Worm (Caenorhabditis elegans): ENCODE data around the gene dnj-22.

The dnj-22 gene

DNA sequence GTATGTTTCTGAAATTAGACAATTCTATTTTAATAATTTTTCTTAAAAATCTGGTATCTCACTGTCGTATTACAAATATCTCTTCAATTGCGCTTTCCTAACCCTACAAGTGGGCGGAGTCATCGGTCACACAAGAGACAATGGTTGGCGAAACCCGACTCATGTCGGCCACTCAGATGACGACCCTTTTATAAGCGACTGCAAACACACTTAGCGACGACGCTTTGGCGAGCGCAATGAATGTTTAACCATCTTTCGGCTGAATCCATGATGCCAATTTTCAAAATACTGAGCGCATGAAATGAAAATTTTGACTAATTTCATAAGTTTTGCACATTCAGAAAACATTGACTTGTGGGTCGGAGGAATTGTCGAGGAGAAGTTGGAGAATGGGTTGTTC is 38.4 kb upstream of the dnj-22 start (continued):
- peak; percentile 99 for TF ChIP-seq hlh-6 (tag; optimal IDR thresholded peaks at IDR 0.05)
- peak; percentile 98 for TF ChIP-seq sox-2 (GFP tag; IDR thresholded peaks at IDR 0.05)
- peak; percentile 95 for TF ChIP-seq K09A11.1 (tag; optimal IDR thresholded peaks at IDR 0.05; ENCODE audit: insufficient read depth)
- TF ChIP-seq dmd-4 (tag; optimal IDR thresholded peaks at IDR 0.05; ENCODE audit: borderline replicate concordance) = peak; percentile 99
- peak; percentile 100 for TF ChIP-seq ceh-24 (tag; optimal IDR thresholded peaks at IDR 0.05)
- peak; percentile 99 for TF ChIP-seq ztf-16 (tag; optimal IDR thresholded peaks at IDR 0.05)
- peak; percentile 71 for TF ChIP-seq pros-1 (tag; optimal IDR thresholded peaks at IDR 0.05)
- TF ChIP-seq rnt-1 (tag; optimal IDR thresholded peaks at IDR 0.05) = peak; percentile 97
- no peak for TF ChIP-seq ama-1 (optimal IDR thresholded peaks at IDR 0.05)
- peak; percentile 98 for TF ChIP-seq ceh-34 (tag; optimal IDR thresholded peaks at IDR 0.05)
- TF ChIP-seq lim-6 (tag; optimal IDR thresholded peaks at IDR 0.05) = peak; percentile 98
- peak; percentile 98 for TF ChIP-seq fkh-6 (tag; optimal IDR thresholded peaks at IDR 0.05)
- peak; percentile 99 for TF ChIP-seq unc-86 (tag; optimal IDR thresholded peaks at IDR 0.05)
- TF ChIP-seq hlh-15 (tag; optimal IDR thresholded peaks at IDR 0.05) = peak; percentile 99
- peak; percentile 98 for TF ChIP-seq ref-2 (tag; optimal IDR thresholded peaks at IDR 0.05)
- peak; percentile 79 for TF ChIP-seq ceh-22 (tag; optimal IDR thresholded peaks at IDR 0.05)
- TF ChIP-seq ceh-45 (GFP tag; IDR thresholded peaks at IDR 0.05) = peak; percentile 99
- TF ChIP-seq pha-2 (tag; optimal IDR thresholded peaks at IDR 0.05) = peak; percentile 96
- peak; percentile 92 for TF ChIP-seq zip-5 (tag; optimal IDR thresholded peaks at IDR 0.05)
- TF ChIP-seq nhr-232 (tag; optimal IDR thresholded peaks at IDR 0.05) = peak; percentile 97
- TF ChIP-seq nhr-11 (tag; optimal IDR thresholded peaks at IDR 0.05) = peak; percentile 28
- TF ChIP-seq gmeb-2 (tag; optimal IDR thresholded peaks at IDR 0.05) = peak; percentile 100
- TF ChIP-seq odd-2 (tag; optimal IDR thresholded peaks at IDR 0.05) = peak; percentile 83
- TF ChIP-seq ceh-19 (GFP tag; optimal IDR thresholded peaks at IDR 0.05) = peak; percentile 99
- peak; percentile 98 for TF ChIP-seq ahr-1 (tag; optimal IDR thresholded peaks at IDR 0.05)
- TF ChIP-seq C38D4.7 (GFP tag; optimal IDR thresholded peaks at IDR 0.05) = peak; percentile 97
- peak; percentile 98 for TF ChIP-seq ceh-30 (tag; optimal IDR thresholded peaks at IDR 0.05)
- TF ChIP-seq ceh-48 (tag; optimal IDR thresholded peaks at IDR 0.05) = peak; percentile 99
- peak; percentile 97 for TF ChIP-seq hlh-8 (tag; optimal IDR thresholded peaks at IDR 0.05)
- peak; percentile 97 for TF ChIP-seq ceh-31 (tag; optimal IDR thresholded peaks at IDR 0.05)
- TF ChIP-seq ets-4 (tag; optimal IDR thresholded peaks at IDR 0.05) = peak; percentile 96
- TF ChIP-seq ceh-9 (tag; optimal IDR thresholded peaks at IDR 0.05) = peak; percentile 99
- peak; percentile 98 for TF ChIP-seq pag-3 (tag; optimal IDR thresholded peaks at IDR 0.05; ENCODE audit: borderline replicate concordance)
- peak; percentile 99 for TF ChIP-seq unc-3 (GFP tag; conservative IDR thresholded peaks at IDR 0.05)
- TF ChIP-seq unc-3 (tag; optimal IDR thresholded peaks at IDR 0.05) = peak; percentile 98
- peak; percentile 99 for TF ChIP-seq madf-2 (tag; optimal IDR thresholded peaks at IDR 0.05)
- TF ChIP-seq elt-4 (tag; optimal IDR thresholded peaks at IDR 0.05) = peak; percentile 96
- peak; percentile 18 for TF ChIP-seq pax-1 (tag; optimal IDR thresholded peaks at IDR 0.05)
- peak; percentile 95 for TF ChIP-seq fkh-10 (GFP tag; optimal IDR thresholded peaks at IDR 0.05)
- peak; percentile 99 for TF ChIP-seq ceh-6 (GFP tag; optimal IDR thresholded peaks at IDR 0.05)
- TF ChIP-seq Y22D7AL.16 (tag; optimal IDR thresholded peaks at IDR 0.05) = peak; percentile 99
- peak; percentile 98 for TF ChIP-seq npax-4 (tag; optimal IDR thresholded peaks at IDR 0.05)
- TF ChIP-seq mec-3 (tag; optimal IDR thresholded peaks at IDR 0.05; ENCODE audit: borderline replicate concordance) = peak; percentile 99

- TF ChIP-seq ztf-16 (tag; optimal IDR thresholded peaks at IDR 0.05) (no peak), ttx-3 (tag; optimal IDR thresholded peaks at IDR 0.05) (no peak), sdc-2 (tag; optimal IDR thresholded peaks at IDR 0.05) (no peak), ets-4 (tag; optimal IDR thresholded peaks at IDR 0.05) (no peak), ceh-2 (tag; optimal IDR thresholded peaks at IDR 0.05) (no peak)
Measured at ce11 chrV:8499407-8499806, 37.5 kb upstream of the dnj-22 start.
